Fruit fly (Drosophila melanogaster) whole organism, embryonic: Measurements from ENCODE around the gene Sgs1.

ENCODE experiments used
- CG14965 ChIP-seq: fragments of 200-800 bp; sonication (Bioruptor generic); optimal IDR thresholded peaks from 2 replicates; lab custom pipeline; 2016; ENCODE audit warnings: missing biosample characterization, missing genetic modification characterization, borderline replicate concordance
- CG6272 ChIP-seq: fragments of 200-800 bp; sonication (Bioruptor generic); IDR thresholded peaks from 2 replicates; pipeline ENCODE4 v1.3.6; 2022; ENCODE audit warnings: missing biosample characterization, missing genetic modification characterization
- Hey ChIP-seq: fragments of 200-800 bp; sonication (Bioruptor generic); optimal IDR thresholded peaks from 3 replicates; lab custom pipeline; 2018; ENCODE audit warnings: missing biosample characterization, mild to moderate bottlenecking, missing genetic modification characterization
- Kr ChIP-seq: fragments of 200-800 bp; sonication (Bioruptor generic); optimal IDR thresholded peaks from 2 replicates; lab custom pipeline; 2017; ENCODE audit warnings: missing biosample characterization, mild to moderate bottlenecking, missing genetic modification characterization
- chinmo ChIP-seq: fragments of 200-800 bp; sonication (Bioruptor generic); IDR thresholded peaks from 4 replicates; pipeline ENCODE4 v1.3.6; 2022; ENCODE audit warnings: missing biosample characterization, missing genetic modification characterization; ENCODE audit not compliant: partially characterized antibody
- crc ChIP-seq: fragments of 200-800 bp; sonication (Bioruptor generic); optimal IDR thresholded peaks from 2 replicates; lab custom pipeline; 2016; ENCODE audit warnings: missing biosample characterization, missing genetic modification characterization
- croc ChIP-seq: fragments of 200-800 bp; sonication (Bioruptor generic); conservative IDR thresholded peaks from 3 replicates; pipeline ENCODE4 v1.3.6; 2022; ENCODE audit warnings: missing biosample characterization, missing genetic modification characterization
- fd102C ChIP-seq: fragments of 200-800 bp; sonication (Bioruptor generic); optimal IDR thresholded peaks from 2 replicates; lab custom pipeline; 2018; ENCODE audit warnings: missing biosample characterization, mild to moderate bottlenecking, missing genetic modification characterization, moderate library complexity
- lbe ChIP-seq: fragments of 200-800 bp; sonication (Bioruptor generic); optimal IDR thresholded peaks from 2 replicates; lab custom pipeline; 2016; ENCODE audit warnings: missing biosample characterization, mild to moderate bottlenecking, missing genetic modification characterization
- pnt ChIP-seq: fragments of 200-800 bp; sonication (Bioruptor generic); optimal IDR thresholded peaks from 3 replicates; lab custom pipeline; 2016; ENCODE audit warnings: missing biosample characterization, missing genetic modification characterization

DNA sequence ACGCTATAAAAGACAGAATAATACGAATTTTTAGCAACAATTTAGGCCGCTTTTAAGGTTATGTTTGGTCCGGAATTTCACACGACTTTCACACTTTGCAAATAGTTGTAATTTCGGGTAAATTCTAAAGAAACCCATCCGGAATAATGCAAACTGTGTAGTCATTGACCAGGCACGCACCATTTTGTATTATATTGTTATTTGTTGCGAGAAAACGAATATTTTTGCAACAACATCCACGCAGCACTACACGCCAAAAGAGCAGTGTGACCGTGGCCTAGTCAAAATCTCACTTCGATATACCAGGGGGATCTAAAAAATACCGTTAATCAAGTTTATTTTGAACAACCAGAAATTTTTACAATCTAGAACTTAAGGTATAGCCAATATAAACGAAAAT, 30.3 kb downstream of the Sgs1 start, which contains the start of gene eIF3i:
- no peak for TF ChIP-seq croc (GFP tag; lab: Robert Waterston, UW)
- TF ChIP-seq fd102C (GFP tag; lab: Kevin White, UChicago): no peak
- no peak for TF ChIP-seq CG14965
- no peak for TF ChIP-seq Hey (tag; lab: Kevin White, UChicago)
- no peak for TF ChIP-seq pnt (GFP tag; lab: Kevin White, UChicago)
- no peak for TF ChIP-seq CG6272 (GFP tag; lab: Robert Waterston, UW)
- TF ChIP-seq lbe (GFP tag; lab: Kevin White, UChicago): no peak
- TF ChIP-seq chinmo: no peak
- no peak for TF ChIP-seq Kr
- no peak for TF ChIP-seq crc (GFP tag; lab: Kevin White, UChicago)
